Fruit fly (Drosophila melanogaster) whole organism: ENCODE results near the gene Blm.

Source experiments
- CG8478 ChIP-seq: fragments of >200 bp; optimal IDR thresholded peaks from 2 replicates; lab custom pipeline; 2018; ENCODE audit warnings: inconsistent platforms
- pan ChIP-seq: fragments of >200 bp; optimal IDR thresholded peaks from 2 replicates; lab custom pipeline; 2017

DNA sequence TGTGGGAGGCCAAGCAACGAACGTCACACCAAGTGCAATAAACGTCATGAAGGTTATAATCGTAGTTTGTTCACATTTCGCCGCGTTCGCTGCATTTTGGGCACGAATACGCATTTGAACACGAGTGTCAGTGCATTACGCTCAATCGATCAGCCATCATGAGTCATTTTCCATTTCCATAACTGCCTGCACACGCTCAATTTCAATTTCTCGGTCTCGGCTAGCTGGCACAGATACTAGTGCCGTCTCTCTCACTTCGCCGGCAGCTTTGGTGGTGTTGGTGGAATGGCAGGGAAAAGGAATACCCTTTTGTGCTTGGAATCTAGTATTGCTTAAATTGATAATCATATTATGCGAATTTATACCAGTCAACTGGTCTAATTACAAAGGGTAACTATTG lies 20.1 kb upstream of the Blm start:
- TF ChIP-seq pan (lab: Kevin White, UChicago) (no peak), CG8478 (lab: Kevin White, UChicago) (no peak)
